Fruit fly (Drosophila melanogaster) whole organism, wandering third instar larva: ENCODE measurements around the gene CG3473.

Source experiments
- Abd-B ChIP-seq: fragments of >200 bp; optimal IDR thresholded peaks from 2 replicates; lab custom pipeline; 2017; ENCODE audit warnings: missing biosample characterization, missing genetic modification characterization
- CG9705 ChIP-seq: fragments of 200-800 bp; sonication (Bioruptor generic); optimal IDR thresholded peaks from 2 replicates; lab custom pipeline; 2018; ENCODE audit warnings: missing biosample characterization, mild to moderate bottlenecking, missing genetic modification characterization
- OdsH ChIP-seq: fragments of 200-800 bp; sonication (Bioruptor generic); optimal IDR thresholded peaks from 2 replicates; lab custom pipeline; 2016; ENCODE audit warnings: missing biosample characterization, mild to moderate bottlenecking, missing genetic modification characterization
- Vsx2 ChIP-seq: fragments of 200-300, 225-300 bp; sonication (Bioruptor generic); optimal IDR thresholded peaks from 2 replicates; lab custom pipeline; 2018; ENCODE audit warnings: missing biosample characterization, missing genetic modification characterization; ENCODE audit not compliant: partially characterized antibody
- usp ChIP-seq: fragments of >200 bp; optimal IDR thresholded peaks from 2 replicates; lab custom pipeline; 2017; ENCODE audit warnings: missing biosample characterization, missing genetic modification characterization

- no peak for TF ChIP-seq Vsx2 (GFP tag; lab: Kevin White, UChicago)
- no peak for TF ChIP-seq OdsH (GFP tag; lab: Kevin White, UChicago)
- TF ChIP-seq CG9705 = no peak
- TF ChIP-seq Abd-B (GFP tag; lab: Kevin White, UChicago) = no peak
- no peak for TF ChIP-seq usp (GFP tag; lab: Kevin White, UChicago)
Measured at dm6 chr2L:14563626-14564025, at the start of gene CG3473.
